Worm (Caenorhabditis elegans) whole organism, L4 larva: ENCODE results near the gene oac-24.

Experiments
- ces-1 ChIP-seq: fragments of 150-350 bp; sonication (generic microtip); optimal IDR thresholded peaks from 4 replicates; lab custom pipeline; 2014; ENCODE audit warnings: missing biosample characterization, missing genetic modification reagents, missing genetic modification characterization
- dmd-9 ChIP-seq: fragments of 200-800 bp; sonication (Bioruptor generic); IDR thresholded peaks from 2 replicates; pipeline ENCODE4 v1.3.6; 2022; ENCODE audit warnings: missing genetic modification reagents, missing genetic modification characterization, missing compliant biosample characterization
- fos-1 ChIP-seq: fragments of 150-350 bp; optimal IDR thresholded peaks from 2 replicates; lab custom pipeline; 2014; ENCODE audit warnings: missing biosample characterization, missing genetic modification characterization
- lin-39 ChIP-seq: fragments of 150-350 bp; optimal IDR thresholded peaks from 2 replicates; lab custom pipeline; 2014; ENCODE audit warnings: missing biosample characterization, missing genetic modification reagents, missing genetic modification characterization
- mdl-1 ChIP-seq, 2 experiments: fragments of 150-350 bp in 1 of 2; sonication (generic microtip) in 1 of 2; optimal IDR thresholded peaks; 2 replicates each; lab custom pipeline; 2014 to 2017; ENCODE audit warnings: missing biosample characterization in 2 of 2, missing genetic modification characterization in 2 of 2
- nhr-11 ChIP-seq: fragments of 150-350 bp; optimal IDR thresholded peaks from 2 replicates; lab custom pipeline; 2014; ENCODE audit warnings: missing biosample characterization, missing genetic modification characterization
- pqm-1 ChIP-seq: sonication (generic microtip); optimal IDR thresholded peaks from 2 replicates; lab custom pipeline; 2017; ENCODE audit warnings: missing biosample characterization, missing genetic modification characterization
- unc-39 ChIP-seq: sonication (generic microtip); optimal IDR thresholded peaks from 2 replicates; lab custom pipeline; 2017; ENCODE audit warnings: missing biosample characterization, missing genetic modification characterization

- TF ChIP-seq fos-1 (tag; lab: Kevin White, UChicago), result no peak
- no peak for TF ChIP-seq mdl-1 (tag; optimal IDR thresholded peaks at IDR 0.05; lab: Kevin White, UChicago)
- TF ChIP-seq dmd-9 (GFP tag; lab: Robert Waterston, UW), result no peak
- TF ChIP-seq pqm-1 (tag; lab: Kevin White, UChicago), result no peak
- no peak for TF ChIP-seq nhr-11 (tag; lab: Kevin White, UChicago)
- TF ChIP-seq ces-1, result no peak
- TF ChIP-seq unc-39 (tag; lab: Kevin White, UChicago), result no peak
- no peak for TF ChIP-seq lin-39 (tag; lab: Kevin White, UChicago)
Observed at ce11 chrV:4733952-4734351, 23.4 kb downstream of the oac-24 start.
